Fruit fly (Drosophila melanogaster) whole organism, wandering third instar larva: ENCODE measurements around the gene danr.

Experiments used
- CG9705 ChIP-seq: fragments of 200-800 bp; sonication (Bioruptor generic); optimal IDR thresholded peaks from 2 replicates; lab custom pipeline; 2018; ENCODE audit warnings: missing biosample characterization, mild to moderate bottlenecking, missing genetic modification characterization
- CrebA ChIP-seq: fragments of 200-800 bp; sonication (Bioruptor generic); optimal IDR thresholded peaks from 2 replicates; lab custom pipeline; 2016; ENCODE audit warnings: missing biosample characterization, mild to moderate bottlenecking, missing genetic modification characterization, borderline replicate concordance
- Dfd ChIP-seq: fragments of >200 bp; optimal IDR thresholded peaks from 2 replicates; lab custom pipeline; 2017; ENCODE audit warnings: missing biosample characterization, missing genetic modification characterization
- Dif ChIP-seq: fragments of 200-275, 200-300 bp; sonication (Bioruptor generic); optimal IDR thresholded peaks from 2 replicates; lab custom pipeline; 2018; ENCODE audit warnings: missing biosample characterization, missing genetic modification characterization; ENCODE audit not compliant: partially characterized antibody
- HLH106 ChIP-seq: fragments of 200-800 bp; optimal IDR thresholded peaks from 3 replicates; lab custom pipeline; 2019; ENCODE audit warnings: missing biosample characterization, mild to moderate bottlenecking, missing genetic modification characterization, moderate library complexity
- Hnf4 ChIP-seq: fragments of 200-800 bp; sonication (Bioruptor generic); optimal IDR thresholded peaks from 2 replicates; lab custom pipeline; 2016; ENCODE audit warnings: missing biosample characterization, mild to moderate bottlenecking, missing genetic modification characterization
- Mio ChIP-seq: sonication (Bioruptor generic); optimal IDR thresholded peaks from 2 replicates; lab custom pipeline; 2016; ENCODE audit warnings: missing biosample characterization, missing genetic modification characterization
- Myc ChIP-seq: fragments of >200 bp; optimal IDR thresholded peaks from 2 replicates; lab custom pipeline; 2017
- OdsH ChIP-seq: fragments of 200-800 bp; sonication (Bioruptor generic); optimal IDR thresholded peaks from 2 replicates; lab custom pipeline; 2016; ENCODE audit warnings: missing biosample characterization, mild to moderate bottlenecking, missing genetic modification characterization
- Rel ChIP-seq, 2 experiments: fragments of 200-800 bp; sonication (Bioruptor generic) in 1 of 2; optimal IDR thresholded peaks; 2 replicates in 1 of 2; 3 replicates in 1 of 2; lab custom pipeline; 2016 to 2019; ENCODE audit warnings: mild to moderate bottlenecking in 2 of 2, missing biosample characterization in 2 of 2, missing genetic modification characterization in 2 of 2, moderate library complexity in 1 of 2
- Sp1 ChIP-seq: fragments of 200-800 bp; sonication (Bioruptor generic); optimal IDR thresholded peaks from 3 replicates; lab custom pipeline; 2019; ENCODE audit warnings: missing biosample characterization, mild to moderate bottlenecking, missing genetic modification characterization, moderate library complexity
- Vsx2 ChIP-seq: fragments of 200-300, 225-300 bp; sonication (Bioruptor generic); optimal IDR thresholded peaks from 2 replicates; lab custom pipeline; 2018; ENCODE audit warnings: missing biosample characterization, missing genetic modification characterization; ENCODE audit not compliant: partially characterized antibody
- br ChIP-seq: fragments of 200-800 bp; sonication (Bioruptor generic); optimal IDR thresholded peaks from 2 replicates; lab custom pipeline; 2016; ENCODE audit warnings: missing biosample characterization, missing genetic modification characterization
- brk ChIP-seq: fragments of 200-800 bp; sonication (Bioruptor generic); optimal IDR thresholded peaks from 2 replicates; lab custom pipeline; 2016; ENCODE audit warnings: missing biosample characterization, mild to moderate bottlenecking, missing genetic modification characterization
- dl ChIP-seq, 2 experiments: fragments of 175-275, 200-275 bp in 1 of 2; fragments of 200-275 bp in 1 of 2; sonication (Bioruptor generic); optimal IDR thresholded peaks; lab custom pipeline; 2018; ENCODE audit warnings: mild to moderate bottlenecking in 2 of 2, missing biosample characterization in 2 of 2, missing genetic modification characterization in 2 of 2, moderate library complexity in 2 of 2; ENCODE audit not compliant: partially characterized antibody in 2 of 2, insufficient read depth in 1 of 2
- dmrt93B ChIP-seq: fragments of 200-800 bp; sonication (Bioruptor generic); optimal IDR thresholded peaks from 2 replicates; lab custom pipeline; 2018; ENCODE audit warnings: missing biosample characterization, mild to moderate bottlenecking, missing genetic modification characterization
- dsf ChIP-seq: sonication (Bioruptor generic); optimal IDR thresholded peaks from 2 replicates; lab custom pipeline; 2016; ENCODE audit warnings: missing biosample characterization, missing genetic modification characterization, borderline replicate concordance
- ey ChIP-seq: fragments of 200-800 bp; sonication (Bioruptor generic); optimal IDR thresholded peaks from 2 replicates; lab custom pipeline; 2016; ENCODE audit warnings: missing biosample characterization, missing genetic modification characterization
- foxo ChIP-seq, 2 experiments: fragments of 200-800 bp; sonication (Bioruptor generic); optimal IDR thresholded peaks; 2 replicates in 1 of 2; 3 replicates in 1 of 2; lab custom pipeline; 2016 to 2017; ENCODE audit warnings: missing biosample characterization in 2 of 2, missing genetic modification characterization in 2 of 2
- fru ChIP-seq: fragments of 200-800 bp; sonication (Bioruptor generic); optimal IDR thresholded peaks from 3 replicates; lab custom pipeline; 2016; ENCODE audit warnings: missing biosample characterization, mild to moderate bottlenecking, missing genetic modification characterization
- h ChIP-seq: fragments of 200-800 bp; sonication (Bioruptor generic); optimal IDR thresholded peaks from 3 replicates; lab custom pipeline; 2016; ENCODE audit warnings: missing biosample characterization, mild to moderate bottlenecking, missing genetic modification characterization
- jim ChIP-seq: fragments of 175-275, 200-325 bp; sonication (Bioruptor generic); optimal IDR thresholded peaks from 2 replicates; lab custom pipeline; 2016; ENCODE audit warnings: missing biosample characterization, mild to moderate bottlenecking, missing genetic modification characterization
- lola ChIP-seq: fragments of >200 bp; optimal IDR thresholded peaks from 2 replicates; lab custom pipeline; 2017; ENCODE audit warnings: missing biosample characterization, missing genetic modification characterization
- pan ChIP-seq: fragments of >200 bp; optimal IDR thresholded peaks from 2 replicates; lab custom pipeline; 2017
- psq ChIP-seq: fragments of 200-800 bp; sonication (Bioruptor generic); optimal IDR thresholded peaks from 3 replicates; lab custom pipeline; 2017; ENCODE audit warnings: missing biosample characterization, mild to moderate bottlenecking, missing genetic modification characterization, moderate library complexity
- rgr ChIP-seq: fragments of 200-800 bp; sonication (Bioruptor generic); optimal IDR thresholded peaks from 3 replicates; lab custom pipeline; 2016; ENCODE audit warnings: missing biosample characterization, mild to moderate bottlenecking, missing genetic modification characterization
- sage ChIP-seq: fragments of 200-800 bp; sonication (Bioruptor generic); optimal IDR thresholded peaks from 2 replicates; lab custom pipeline; 2016; ENCODE audit warnings: missing biosample characterization, mild to moderate bottlenecking, missing genetic modification characterization
- sv ChIP-seq: fragments of 200-800 bp; sonication (Bioruptor generic); optimal IDR thresholded peaks from 3 replicates; lab custom pipeline; 2016; ENCODE audit warnings: missing biosample characterization, missing genetic modification characterization
- woc ChIP-seq: sonication (Bioruptor generic); optimal IDR thresholded peaks from 2 replicates; lab custom pipeline; 2016; ENCODE audit warnings: missing biosample characterization, mild to moderate bottlenecking, missing genetic modification characterization

The danr gene

dm6 chr3R:25176517-25176916 lies 38.6 kb downstream of the danr start:
- peak in 1 of 2 experiments; percentile 11 for TF ChIP-seq foxo (GFP tag; optimal IDR thresholded peaks at IDR 0.05; lab: Kevin White, UChicago)
- TF ChIP-seq CrebA (GFP tag; lab: Kevin White, UChicago): no peak

- TF ChIP-seq HLH106: no peak
Observed at dm6 chr3R:25177429-25177828, 39.6 kb downstream of the danr start.

dm6 chr3R:25178521-25178920 lies 40.6 kb downstream of the danr start:
- TF ChIP-seq HLH106 (peak; percentile 85), CG9705 (GFP tag; lab: Kevin White, UChicago) (peak; percentile 42), Rel (GFP tag; optimal IDR thresholded peaks at IDR 0.05; lab: Kevin White, UChicago) (no peak), Rel (tag; optimal IDR thresholded peaks at IDR 0.05; lab: Kevin White, UChicago) (peak; percentile 38), Dif (no peak), fru (GFP tag; lab: Kevin White, UChicago) (peak; percentile 68), dmrt93B (GFP tag; lab: Kevin White, UChicago) (peak; percentile 48), OdsH (GFP tag; lab: Kevin White, UChicago) (peak; percentile 89), br (GFP tag; lab: Kevin White, UChicago) (peak; percentile 83), Sp1 (GFP tag; lab: Kevin White, UChicago) (peak; percentile 86), jim (GFP tag; lab: Kevin White, UChicago) (no peak), Hnf4 (GFP tag; lab: Kevin White, UChicago) (peak; percentile 75), rgr (peak; percentile 90), brk (GFP tag; lab: Kevin White, UChicago) (peak; percentile 86), sage (peak; percentile 22), woc (GFP tag; lab: Kevin White, UChicago) (peak; percentile 51), sv (peak; percentile 46), h (GFP tag; lab: Kevin White, UChicago) (peak; percentile 69), foxo (GFP tag; optimal IDR thresholded peaks at IDR 0.05; lab: Kevin White, UChicago) (peak in 1 of 2 experiments; percentile 80), psq (GFP tag; lab: Kevin White, UChicago) (peak; percentile 81), ey (GFP tag; lab: Kevin White, UChicago) (peak; percentile 90), Mio (no peak), Dfd (GFP tag; lab: Kevin White, UChicago) (no peak), CrebA (GFP tag; lab: Kevin White, UChicago) (no peak)

DNA sequence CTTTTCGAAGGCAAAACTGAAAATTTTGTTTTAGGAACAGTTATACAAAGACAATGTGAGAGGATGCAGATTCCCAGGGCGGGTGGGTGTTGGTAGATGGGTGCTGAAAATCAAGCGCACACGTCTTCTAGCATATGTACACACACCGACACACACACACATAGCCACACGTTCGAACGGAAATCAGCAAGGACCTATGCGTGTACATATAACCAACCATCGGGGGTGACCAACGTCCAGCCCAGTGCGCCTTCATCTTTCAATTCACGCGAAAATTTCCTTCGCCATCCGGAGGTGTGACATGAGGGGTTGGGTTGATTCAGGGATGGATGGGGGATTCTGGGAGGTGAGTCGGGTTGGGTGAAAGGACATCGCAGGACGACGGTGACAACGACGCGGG lies 43.6 kb downstream of the danr start:
- TF ChIP-seq Dfd (GFP tag; lab: Kevin White, UChicago) (no peak), Hnf4 (GFP tag; lab: Kevin White, UChicago) (no peak), brk (GFP tag; lab: Kevin White, UChicago) (no peak), pan (lab: Kevin White, UChicago) (no peak), Myc (lab: Kevin White, UChicago) (no peak), Rel (GFP tag; optimal IDR thresholded peaks at IDR 0.05; lab: Kevin White, UChicago) (no peak), Rel (tag; optimal IDR thresholded peaks at IDR 0.05; lab: Kevin White, UChicago) (no peak), br (GFP tag; lab: Kevin White, UChicago) (no peak), psq (GFP tag; lab: Kevin White, UChicago) (no peak), woc (GFP tag; lab: Kevin White, UChicago) (no peak), Vsx2 (GFP tag; lab: Kevin White, UChicago) (no peak), fru (GFP tag; lab: Kevin White, UChicago) (no peak), lola (GFP tag; lab: Kevin White, UChicago) (no peak), dsf (GFP tag; lab: Kevin White, UChicago) (no peak), dl (GFP tag; optimal IDR thresholded peaks at IDR 0.05; lab: Kevin White, UChicago; ENCODE audit: insufficient read depth in 1 of 2, partially characterized antibody in 2 of 2) (no peak), foxo (GFP tag; optimal IDR thresholded peaks at IDR 0.05; lab: Kevin White, UChicago) (no peak)
- TF ChIP-seq, all 38 proteins: peak for 0
